Worm (Caenorhabditis elegans) whole organism, mixed stage, embryonic: Measurements from ENCODE around the gene pmp-3.

Experiments used
- M03D4.4 ChIP-seq: sonication (generic microtip); optimal IDR thresholded peaks from 2 replicates; lab custom pipeline; 2017; ENCODE audit warnings: mild to moderate bottlenecking, missing genetic modification characterization, missing compliant biosample characterization
- bed-3 ChIP-seq: fragments of 200-800 bp; sonication (Bioruptor generic); optimal IDR thresholded peaks from 3 replicates; lab custom pipeline; 2018; ENCODE audit warnings: mild to moderate bottlenecking, missing genetic modification characterization, moderate library complexity, missing compliant biosample characterization
- blmp-1 ChIP-seq: fragments of 150-350 bp; optimal IDR thresholded peaks from 2 replicates; lab custom pipeline; 2014; ENCODE audit warnings: missing biosample characterization, missing genetic modification characterization
- ceh-39 ChIP-seq: fragments of 150-350 bp; optimal IDR thresholded peaks from 2 replicates; lab custom pipeline; 2014; ENCODE audit warnings: missing biosample characterization, missing genetic modification characterization
- ceh-43 ChIP-seq: fragments of 200-800 bp; sonication (Bioruptor generic); optimal IDR thresholded peaks from 2 replicates; lab custom pipeline; 2018; ENCODE audit warnings: mild to moderate bottlenecking, missing genetic modification characterization, moderate library complexity, missing compliant biosample characterization
- ceh-83 ChIP-seq: fragments of 200-800 bp; sonication (Bioruptor generic); optimal IDR thresholded peaks from 2 replicates; lab custom pipeline; 2018; ENCODE audit warnings: mild to moderate bottlenecking, missing genetic modification characterization, missing compliant biosample characterization
- ces-1 ChIP-seq: fragments of 150-350 bp; optimal IDR thresholded peaks from 2 replicates; lab custom pipeline; 2014; ENCODE audit warnings: missing biosample characterization, missing genetic modification reagents, missing genetic modification characterization
- cnd-1 ChIP-seq: fragments of 200-800 bp; sonication (Bioruptor generic); optimal IDR thresholded peaks from 2 replicates; lab custom pipeline; 2018; ENCODE audit warnings: mild to moderate bottlenecking, missing genetic modification characterization, missing compliant biosample characterization
- drap-1 ChIP-seq: fragments of 200-800 bp; sonication (Bioruptor generic); optimal IDR thresholded peaks from 3 replicates; lab custom pipeline; 2018; ENCODE audit warnings: mild to moderate bottlenecking, missing genetic modification characterization, missing compliant biosample characterization
- elt-1 ChIP-seq: sonication (generic microtip); optimal IDR thresholded peaks from 2 replicates; lab custom pipeline; 2017; ENCODE audit warnings: missing genetic modification characterization, mild to moderate bottlenecking, missing compliant biosample characterization, antibody characterized with exemption, moderate library complexity, borderline replicate concordance; ENCODE audit not compliant: insufficient read depth
- elt-3 ChIP-seq: fragments of 150-350 bp; optimal IDR thresholded peaks from 2 replicates; lab custom pipeline; 2014; ENCODE audit warnings: missing biosample characterization, missing genetic modification characterization
- flh-1 ChIP-seq: fragments of 200-800 bp; sonication (Bioruptor generic); optimal IDR thresholded peaks from 2 replicates; lab custom pipeline; 2018; ENCODE audit warnings: mild to moderate bottlenecking, missing genetic modification characterization, moderate library complexity, missing compliant biosample characterization
- ham-2 ChIP-seq: fragments of 200-800 bp; sonication (Bioruptor generic); optimal IDR thresholded peaks from 2 replicates; lab custom pipeline; 2018; ENCODE audit warnings: mild to moderate bottlenecking, missing genetic modification characterization, missing compliant biosample characterization
- hlh-1 ChIP-seq: fragments of 150-350 bp; optimal IDR thresholded peaks from 2 replicates; lab custom pipeline; 2014; ENCODE audit warnings: missing biosample characterization, missing genetic modification reagents, missing genetic modification characterization
- lin-13 ChIP-seq: fragments of 150-350 bp; optimal IDR thresholded peaks from 2 replicates; lab custom pipeline; 2014; ENCODE audit warnings: missing biosample characterization, missing genetic modification characterization
- lin-32 ChIP-seq: fragments of 200-800 bp; sonication (Bioruptor generic); optimal IDR thresholded peaks from 2 replicates; lab custom pipeline; 2018; ENCODE audit warnings: mild to moderate bottlenecking, missing genetic modification characterization, missing compliant biosample characterization
- lsy-2 ChIP-seq: fragments of 150-350 bp; optimal IDR thresholded peaks from 2 replicates; lab custom pipeline; 2014; ENCODE audit warnings: missing biosample characterization, missing genetic modification characterization
- mab-5 ChIP-seq: fragments of 150-350 bp; optimal IDR thresholded peaks from 2 replicates; lab custom pipeline; 2014; ENCODE audit warnings: missing biosample characterization, missing genetic modification characterization
- mep-1 ChIP-seq: fragments of 150-350 bp; optimal IDR thresholded peaks from 2 replicates; lab custom pipeline; 2017; ENCODE audit warnings: missing biosample characterization, missing genetic modification reagents, missing genetic modification characterization, inconsistent platforms
- mls-2 ChIP-seq: sonication (generic microtip); optimal IDR thresholded peaks from 2 replicates; lab custom pipeline; 2016; ENCODE audit warnings: mild to moderate bottlenecking, missing genetic modification characterization, moderate library complexity, missing compliant biosample characterization
- nhr-12 ChIP-seq: fragments of 150-350 bp; optimal IDR thresholded peaks from 2 replicates; lab custom pipeline; 2014; ENCODE audit warnings: missing biosample characterization, missing genetic modification characterization
- nhr-2 ChIP-seq: fragments of 150-350 bp; optimal IDR thresholded peaks from 2 replicates; lab custom pipeline; 2014; ENCODE audit warnings: missing biosample characterization, missing genetic modification characterization
- nhr-237 ChIP-seq: fragments of 150-350 bp; optimal IDR thresholded peaks from 2 replicates; lab custom pipeline; 2014; ENCODE audit warnings: missing biosample characterization, missing genetic modification characterization
- nhr-28 ChIP-seq: fragments of 150-350 bp; optimal IDR thresholded peaks from 2 replicates; lab custom pipeline; 2014; ENCODE audit warnings: missing biosample characterization, missing genetic modification characterization
- nhr-76 ChIP-seq: sonication (generic microtip); optimal IDR thresholded peaks from 2 replicates; lab custom pipeline; 2017; ENCODE audit warnings: missing biosample characterization, missing genetic modification characterization
- pha-4 ChIP-seq: fragments of 150-350 bp; optimal IDR thresholded peaks from 2 replicates; lab custom pipeline; 2018; ENCODE audit warnings: missing biosample characterization, missing genetic modification reagents, missing genetic modification characterization
- sem-2 ChIP-seq: fragments of 200-800 bp; sonication (Bioruptor generic); optimal IDR thresholded peaks from 2 replicates; lab custom pipeline; 2018; ENCODE audit warnings: mild to moderate bottlenecking, missing genetic modification characterization, missing compliant biosample characterization
- snpc-4 ChIP-seq: fragments of 150-350 bp; optimal IDR thresholded peaks from 2 replicates; lab custom pipeline; 2014; ENCODE audit warnings: missing biosample characterization, missing genetic modification characterization
- sptf-1 ChIP-seq: sonication (generic microtip); optimal IDR thresholded peaks from 2 replicates; lab custom pipeline; 2017; ENCODE audit warnings: mild to moderate bottlenecking, missing genetic modification characterization, moderate library complexity, missing compliant biosample characterization
- tbx-8 ChIP-seq: fragments of 200-800 bp; sonication (Bioruptor generic); optimal IDR thresholded peaks from 2 replicates; lab custom pipeline; 2018; ENCODE audit warnings: mild to moderate bottlenecking, missing genetic modification characterization, moderate library complexity, missing compliant biosample characterization
- unc-120 ChIP-seq: sonication (generic microtip); optimal IDR thresholded peaks from 2 replicates; lab custom pipeline; 2017; ENCODE audit warnings: missing genetic modification characterization, missing compliant biosample characterization; ENCODE audit not compliant: poor library complexity, severe bottlenecking
- unc-39 ChIP-seq: fragments of 150-350 bp; optimal IDR thresholded peaks from 2 replicates; lab custom pipeline; 2014; ENCODE audit warnings: missing biosample characterization, missing genetic modification characterization
- unc-62 ChIP-seq: fragments of 150-350 bp; optimal IDR thresholded peaks from 2 replicates; lab custom pipeline; 2014; ENCODE audit warnings: missing biosample characterization, missing genetic modification reagents, missing genetic modification characterization
- zip-8 ChIP-seq: fragments of 150-350 bp; optimal IDR thresholded peaks from 2 replicates; lab custom pipeline; 2014; ENCODE audit warnings: missing biosample characterization, missing genetic modification characterization
- ztf-11 ChIP-seq: fragments of 150-350 bp; optimal IDR thresholded peaks from 2 replicates; lab custom pipeline; 2014; ENCODE audit warnings: missing biosample characterization, missing genetic modification characterization

The pmp-3 gene

ce11 chrV:14687106-14687964, 40.8 kb downstream of the pmp-3 start:
- no peak for TF ChIP-seq drap-1 (GFP tag; lab: Kevin White, UChicago)
- peak; percentile 20 for TF ChIP-seq cnd-1
- TF ChIP-seq hlh-1 (tag; lab: Kevin White, UChicago): no peak

ce11 chrV:14688097-14688912, 41.8 kb downstream of the pmp-3 start, which contains the start of gene C47E8.11:
C47E8.11 (plus strand) TSS chrV:14688616.
- TF ChIP-seq nhr-237 (tag; lab: Kevin White, UChicago): no peak
- no peak for TF ChIP-seq ceh-43
- no peak for TF ChIP-seq tbx-8 (GFP tag; lab: Kevin White, UChicago)
- TF ChIP-seq ces-1: no peak
- no peak for TF ChIP-seq zip-8
- TF ChIP-seq nhr-76 (tag; lab: Kevin White, UChicago): no peak
- TF ChIP-seq blmp-1 (tag; lab: Kevin White, UChicago): no peak
- no peak for TF ChIP-seq nhr-28 (tag; lab: Kevin White, UChicago)
- TF ChIP-seq nhr-12 (tag; lab: Kevin White, UChicago): no peak
- no peak for TF ChIP-seq lin-13 (tag; lab: Kevin White, UChicago)
- TF ChIP-seq lsy-2 (tag; lab: Kevin White, UChicago): no peak
- TF ChIP-seq M03D4.4 (tag; lab: Kevin White, UChicago): no peak
- TF ChIP-seq mls-2 (tag; lab: Kevin White, UChicago): no peak
- TF ChIP-seq bed-3 (GFP tag; lab: Kevin White, UChicago): no peak
- TF ChIP-seq elt-3: no peak
- no peak for TF ChIP-seq pha-4

DNA sequence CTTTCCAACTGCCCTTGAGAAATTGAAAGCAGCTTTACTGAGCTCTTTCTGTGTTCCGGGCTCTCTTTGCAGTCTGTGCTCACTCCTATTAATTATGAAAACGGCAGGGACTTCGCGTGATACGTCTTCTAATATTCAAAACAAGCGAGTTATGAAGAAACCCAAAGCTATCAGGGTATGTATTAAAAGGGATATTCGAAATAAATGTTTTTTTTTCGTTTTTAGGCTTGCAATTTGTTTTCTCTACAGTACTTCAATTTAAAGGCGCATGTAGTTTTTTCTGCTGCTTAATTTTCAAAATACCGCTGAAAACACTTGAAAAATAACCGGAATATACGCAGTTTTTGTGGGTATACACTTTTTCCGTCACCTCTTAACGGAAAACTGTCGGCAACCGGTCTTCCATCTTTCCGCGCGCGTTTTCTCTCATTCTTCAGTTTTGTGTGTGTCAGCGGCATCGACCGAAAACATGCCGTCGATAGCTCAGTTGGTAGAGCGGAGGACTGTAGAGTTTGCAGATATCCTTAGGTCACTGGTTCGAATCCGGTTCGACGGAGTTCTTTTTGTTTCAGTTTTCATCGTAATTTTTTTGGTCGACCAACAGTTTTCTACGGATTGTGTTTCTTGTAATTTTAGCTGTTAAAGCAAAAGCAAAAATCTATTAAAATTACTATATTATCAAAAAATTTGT, 42.7 kb downstream of the pmp-3 start, which contains the start of gene gasr-8:
TSS of gene gasr-8 (plus strand) at position 51 of the 691 bp plus-strand sequence.
- TF ChIP-seq drap-1 (GFP tag; lab: Kevin White, UChicago): peak; percentile 88
- no peak for TF ChIP-seq ces-1
- no peak for TF ChIP-seq ham-2 (GFP tag; lab: Kevin White, UChicago)
- TF ChIP-seq lsy-2 (tag; lab: Kevin White, UChicago): peak; percentile 7
- TF ChIP-seq blmp-1 (tag; lab: Kevin White, UChicago): no peak
- peak; percentile 6 for TF ChIP-seq mep-1
- peak; percentile 54 for TF ChIP-seq tbx-8 (GFP tag; lab: Kevin White, UChicago)
- TF ChIP-seq sem-2: peak; percentile 51
- peak; percentile 75 for TF ChIP-seq cnd-1
- TF ChIP-seq pha-4: no peak
- peak; percentile 85 for TF ChIP-seq ceh-83 (GFP tag; lab: Kevin White, UChicago)
- peak; percentile 44 for TF ChIP-seq bed-3 (GFP tag; lab: Kevin White, UChicago)
- TF ChIP-seq mab-5 (tag; lab: Kevin White, UChicago): no peak
- TF ChIP-seq elt-1 (tag; lab: Kevin White, UChicago): peak; percentile 8
- no peak for TF ChIP-seq nhr-28 (tag; lab: Kevin White, UChicago)
- TF ChIP-seq ceh-43: no peak
- no peak for TF ChIP-seq ztf-11 (tag; lab: Kevin White, UChicago)
- TF ChIP-seq elt-3: no peak
- TF ChIP-seq nhr-2 (tag; lab: Kevin White, UChicago): no peak
- TF ChIP-seq hlh-1 (tag; lab: Kevin White, UChicago): no peak
- TF ChIP-seq unc-39 (tag; lab: Kevin White, UChicago): no peak
- no peak for TF ChIP-seq snpc-4 (tag; lab: Kevin White, UChicago)
- TF ChIP-seq nhr-76 (tag; lab: Kevin White, UChicago): no peak
- no peak for TF ChIP-seq ceh-39 (tag; lab: Kevin White, UChicago)
- no peak for TF ChIP-seq unc-120 (tag; lab: Kevin White, UChicago)
- peak; percentile 54 for TF ChIP-seq M03D4.4 (tag; lab: Kevin White, UChicago)
- no peak for TF ChIP-seq nhr-237 (tag; lab: Kevin White, UChicago)
- no peak for TF ChIP-seq nhr-12 (tag; lab: Kevin White, UChicago)
- no peak for TF ChIP-seq lin-32
- no peak for TF ChIP-seq lin-13 (tag; lab: Kevin White, UChicago)
- peak; percentile 6 for TF ChIP-seq sptf-1 (tag; lab: Kevin White, UChicago)
- TF ChIP-seq zip-8: no peak
- TF ChIP-seq unc-62 (GFP tag; lab: Kevin White, UChicago): no peak
- no peak for TF ChIP-seq mls-2 (tag; lab: Kevin White, UChicago)
- TF ChIP-seq flh-1 (GFP tag; lab: Kevin White, UChicago): no peak
